Worm (Caenorhabditis elegans) whole organism, young adult: ENCODE measurements around the gene T21B4.3.

Experiments used
- B0336.3 ChIP-seq: fragments of 200-800 bp; sonication (Bioruptor generic); IDR thresholded peaks from 2 replicates; pipeline ENCODE4 v1.3.6; 2022; ENCODE audit warnings: missing genetic modification characterization, missing compliant biosample characterization
- C06A6.2 ChIP-seq: fragments of 200-800 bp; sonication (Bioruptor generic); conservative IDR thresholded peaks from 2 replicates; pipeline ENCODE4 v1.3.6; 2022; ENCODE audit warnings: missing genetic modification characterization, missing compliant biosample characterization
- F33H1.4 ChIP-seq: fragments of 200-800 bp; sonication (Bioruptor generic); IDR thresholded peaks from 2 replicates; pipeline ENCODE4 v1.3.6; 2022; ENCODE audit warnings: missing genetic modification reagents, missing genetic modification characterization, missing compliant biosample characterization
- F49E8.2 ChIP-seq: sonication (generic microtip); optimal IDR thresholded peaks from 3 replicates; lab custom pipeline; 2017; ENCODE audit warnings: missing genetic modification characterization, mild to moderate bottlenecking, missing compliant biosample characterization, antibody characterized with exemption, moderate library complexity; ENCODE audit not compliant: insufficient read depth
- K12H6.12 ChIP-seq: fragments of 200-800 bp; sonication (Bioruptor generic); optimal IDR thresholded peaks from 2 replicates; lab custom pipeline; 2018; ENCODE audit warnings: mild to moderate bottlenecking, missing genetic modification characterization, missing compliant biosample characterization
- Y53G8AR.9 ChIP-seq: fragments of 200-800 bp; sonication (Bioruptor generic); conservative IDR thresholded peaks from 2 replicates; pipeline ENCODE4 v1.3.6; 2022; ENCODE audit warnings: missing genetic modification reagents, missing genetic modification characterization, missing compliant biosample characterization
- Y56A3A.18 ChIP-seq: fragments of 200-800 bp; sonication (Bioruptor generic); IDR thresholded peaks from 2 replicates; pipeline ENCODE4 v1.3.6; 2022; ENCODE audit warnings: missing genetic modification reagents, missing genetic modification characterization, missing compliant biosample characterization
- Y67H2A.10 ChIP-seq: fragments of 200-800 bp; sonication (Bioruptor generic); conservative IDR thresholded peaks from 2 replicates; pipeline ENCODE4 v1.3.6; 2022; ENCODE audit warnings: missing genetic modification reagents, missing genetic modification characterization, missing compliant biosample characterization
- aptf-2 ChIP-seq: fragments of 200-800 bp; sonication (Bioruptor generic); conservative IDR thresholded peaks from 2 replicates; pipeline ENCODE4 v1.3.6; 2022; ENCODE audit warnings: missing genetic modification reagents, missing genetic modification characterization, missing compliant biosample characterization
- atf-7 ChIP-seq: sonication (generic microtip); optimal IDR thresholded peaks from 2 replicates; lab custom pipeline; 2017; ENCODE audit warnings: mild to moderate bottlenecking, missing genetic modification characterization, missing compliant biosample characterization
- attf-5 ChIP-seq: fragments of 200-800 bp; sonication (Bioruptor generic); optimal IDR thresholded peaks from 2 replicates; lab custom pipeline; 2018; ENCODE audit warnings: mild to moderate bottlenecking, missing genetic modification characterization, missing compliant biosample characterization
- ccch-3 ChIP-seq: fragments of 200-800 bp; sonication (Bioruptor generic); optimal IDR thresholded peaks from 2 replicates; lab custom pipeline; 2018; ENCODE audit warnings: mild to moderate bottlenecking, missing genetic modification characterization, missing compliant biosample characterization
- cebp-1 ChIP-seq, 2 experiments: fragments of 200-800 bp in 1 of 2; sonication (Bioruptor generic) in 1 of 2; sonication (generic microtip) in 1 of 2; IDR thresholded peaks in 1 of 2; optimal IDR thresholded peaks in 1 of 2; 2 replicates each; pipeline versions ENCODE4 v1.3.6 to Lab custom; 2017 to 2022; ENCODE audit warnings: missing compliant biosample characterization in 2 of 2, missing genetic modification characterization in 2 of 2, mild to moderate bottlenecking in 1 of 2, missing genetic modification reagents in 1 of 2, moderate library complexity in 1 of 2
- ceh-100 ChIP-seq: fragments of 200-800 bp; sonication (Bioruptor generic); IDR thresholded peaks from 2 replicates; pipeline ENCODE4 v1.3.6; 2022; ENCODE audit warnings: missing genetic modification reagents, missing genetic modification characterization, missing compliant biosample characterization
- ceh-40 ChIP-seq: fragments of 200-800 bp; sonication (Bioruptor generic); IDR thresholded peaks from 2 replicates; pipeline ENCODE4 v1.3.6; 2022; ENCODE audit warnings: missing genetic modification characterization, missing compliant biosample characterization
- ceh-58 ChIP-seq: fragments of 200-800 bp; sonication (Bioruptor generic); IDR thresholded peaks from 2 replicates; pipeline ENCODE4 v1.3.6; 2022; ENCODE audit warnings: missing genetic modification characterization, missing compliant biosample characterization
- ceh-79 ChIP-seq: sonication (generic microtip); optimal IDR thresholded peaks from 2 replicates; lab custom pipeline; 2017; ENCODE audit warnings: mild to moderate bottlenecking, missing genetic modification characterization, missing compliant biosample characterization
- dox-1 ChIP-seq: fragments of 200-800 bp; sonication (Bioruptor generic); IDR thresholded peaks from 2 replicates; pipeline ENCODE4 v1.3.6; 2022; ENCODE audit warnings: missing genetic modification reagents, missing genetic modification characterization, missing compliant biosample characterization
- egl-18 ChIP-seq: fragments of 200-800 bp; sonication (Bioruptor generic); IDR thresholded peaks from 2 replicates; pipeline ENCODE4 v1.3.6; 2022; ENCODE audit warnings: missing genetic modification reagents, missing genetic modification characterization, missing compliant biosample characterization
- egl-44 ChIP-seq: fragments of 200-800 bp; sonication (Bioruptor generic); IDR thresholded peaks from 2 replicates; pipeline ENCODE4 v1.3.6; 2022; ENCODE audit warnings: missing genetic modification reagents, missing genetic modification characterization, missing compliant biosample characterization
- hlh-26 ChIP-seq: fragments of 200-800 bp; sonication (Bioruptor generic); conservative IDR thresholded peaks from 2 replicates; pipeline ENCODE4 v1.3.6; 2022; ENCODE audit warnings: missing genetic modification reagents, missing genetic modification characterization, missing compliant biosample characterization
- hmg-1.2 ChIP-seq: fragments of 200-800 bp; sonication (Bioruptor generic); IDR thresholded peaks from 2 replicates; pipeline ENCODE4 v1.3.6; 2022; ENCODE audit warnings: missing genetic modification reagents, missing genetic modification characterization, missing compliant biosample characterization
- hsf-1 ChIP-seq: fragments of 200-800 bp; sonication (Bioruptor generic); IDR thresholded peaks from 2 replicates; pipeline ENCODE4 v1.3.6; 2022; ENCODE audit warnings: missing genetic modification reagents, missing genetic modification characterization, missing compliant biosample characterization
- lag-1 ChIP-seq: fragments of 200-800 bp; sonication (Bioruptor generic); IDR thresholded peaks from 2 replicates; pipeline ENCODE4 v1.3.6; 2022; ENCODE audit warnings: missing genetic modification reagents, missing genetic modification characterization, missing compliant biosample characterization
- let-526 ChIP-seq: fragments of 200-800 bp; sonication (Bioruptor generic); IDR thresholded peaks from 2 replicates; pipeline ENCODE4 v1.3.6; 2022; ENCODE audit warnings: missing genetic modification reagents, missing genetic modification characterization, missing compliant biosample characterization
- let-607 ChIP-seq, 2 experiments: fragments of 200-800 bp in 1 of 2; sonication (Bioruptor generic) in 1 of 2; sonication (generic microtip) in 1 of 2; optimal IDR thresholded peaks; 2 replicates each; lab custom pipeline; 2016 to 2018; ENCODE audit warnings: mild to moderate bottlenecking in 2 of 2, missing compliant biosample characterization in 2 of 2, missing genetic modification characterization in 2 of 2, moderate library complexity in 2 of 2, missing genotype in 1 of 2
- lsl-1 ChIP-seq: fragments of 200-800 bp; sonication (Bioruptor generic); optimal IDR thresholded peaks from 2 replicates; lab custom pipeline; 2018; ENCODE audit warnings: mild to moderate bottlenecking, missing genetic modification characterization, moderate library complexity, missing compliant biosample characterization
- lsy-27 ChIP-seq: sonication (generic microtip); optimal IDR thresholded peaks from 2 replicates; lab custom pipeline; 2017; ENCODE audit warnings: missing genetic modification characterization, mild to moderate bottlenecking, missing compliant biosample characterization, antibody characterized with exemption, missing genotype, borderline replicate concordance; ENCODE audit not compliant: insufficient read depth
- madf-10 ChIP-seq: sonication (generic microtip); optimal IDR thresholded peaks from 2 replicates; lab custom pipeline; 2016; ENCODE audit warnings: mild to moderate bottlenecking, missing genetic modification characterization, missing compliant biosample characterization
- madf-8 ChIP-seq: fragments of 200-800 bp; sonication (Bioruptor generic); conservative IDR thresholded peaks from 2 replicates; pipeline ENCODE4 v1.3.6; 2022; ENCODE audit warnings: missing genetic modification reagents, missing genetic modification characterization, missing compliant biosample characterization
- mel-28 ChIP-seq: sonication (generic microtip); optimal IDR thresholded peaks from 2 replicates; lab custom pipeline; 2016; ENCODE audit warnings: borderline replicate concordance, mild to moderate bottlenecking, missing genetic modification characterization, missing compliant biosample characterization
- nhr-179 ChIP-seq: sonication (generic microtip); optimal IDR thresholded peaks from 2 replicates; lab custom pipeline; 2016; ENCODE audit warnings: mild to moderate bottlenecking, missing genetic modification characterization, missing compliant biosample characterization
- pbrm-1 ChIP-seq: fragments of 200-800 bp; sonication (Bioruptor generic); IDR thresholded peaks from 2 replicates; pipeline ENCODE4 v1.3.6; 2022; ENCODE audit warnings: missing genetic modification reagents, missing genetic modification characterization, missing compliant biosample characterization
- rcor-1 ChIP-seq: fragments of 200-800 bp; sonication (Bioruptor generic); IDR thresholded peaks from 2 replicates; pipeline ENCODE4 v1.3.6; 2022; ENCODE audit warnings: missing genetic modification reagents, missing genetic modification characterization, missing compliant biosample characterization
- rec-8 ChIP-seq, 2 experiments: sonication (generic microtip); optimal IDR thresholded peaks; 2 replicates each; lab custom pipeline; 2016; ENCODE audit warnings: mild to moderate bottlenecking in 2 of 2, missing genetic modification characterization in 2 of 2, missing genetic modification reagents in 2 of 2, missing genotype in 2 of 2, missing biosample characterization in 1 of 2, missing compliant biosample characterization in 1 of 2, moderate library complexity in 1 of 2
- repo-1 ChIP-seq: sonication (generic microtip); optimal IDR thresholded peaks from 2 replicates; lab custom pipeline; 2017; ENCODE audit warnings: mild to moderate bottlenecking, missing genetic modification characterization, missing compliant biosample characterization
- rpc-1 ChIP-seq, 2 experiments: fragments of 150-350 bp in 1 of 2; sonication (generic microtip) in 1 of 2; optimal IDR thresholded peaks; 2 replicates each; lab custom pipeline; 2014 to 2018; ENCODE audit warnings: missing biosample characterization in 1 of 2, missing genetic modification characterization in 1 of 2, missing genetic modification reagents in 1 of 2, missing genotype in 1 of 2
- snpc-1.1 ChIP-seq: sonication (generic microtip); optimal IDR thresholded peaks from 2 replicates; lab custom pipeline; 2017; ENCODE audit warnings: missing genetic modification characterization, mild to moderate bottlenecking, missing compliant biosample characterization, antibody characterized with exemption, moderate library complexity, missing genotype, missing genetic modification reagents; ENCODE audit not compliant: insufficient read depth
- snpc-1.3 ChIP-seq: sonication (generic microtip); optimal IDR thresholded peaks from 2 replicates; lab custom pipeline; 2017; ENCODE audit warnings: missing genetic modification characterization, mild to moderate bottlenecking, missing compliant biosample characterization, antibody characterized with exemption, moderate library complexity, missing genotype, missing genetic modification reagents; ENCODE audit not compliant: insufficient read depth
- snpc-3.4 ChIP-seq: sonication (generic microtip); optimal IDR thresholded peaks from 2 replicates; lab custom pipeline; 2017; ENCODE audit warnings: missing genetic modification characterization, mild to moderate bottlenecking, missing compliant biosample characterization, antibody characterized with exemption, moderate library complexity, missing genotype, missing genetic modification reagents
- somi-1 ChIP-seq: fragments of 200-800 bp; sonication (Bioruptor generic); optimal IDR thresholded peaks from 2 replicates; lab custom pipeline; 2018; ENCODE audit warnings: mild to moderate bottlenecking, missing genetic modification characterization, missing compliant biosample characterization
- tbx-9 ChIP-seq: sonication (generic microtip); optimal IDR thresholded peaks from 2 replicates; lab custom pipeline; 2016; ENCODE audit warnings: borderline replicate concordance, missing genetic modification characterization, inconsistent platforms, missing compliant biosample characterization
- xnd-1 ChIP-seq: sonication (generic microtip); optimal IDR thresholded peaks from 2 replicates; lab custom pipeline; 2016; ENCODE audit warnings: missing genotype, missing genetic modification reagents, missing genetic modification characterization, missing compliant biosample characterization
- ztf-25 ChIP-seq: fragments of 200-800 bp; sonication (Bioruptor generic); IDR thresholded peaks from 2 replicates; pipeline ENCODE4 v1.3.6; 2022; ENCODE audit warnings: missing genetic modification reagents, missing genetic modification characterization, missing compliant biosample characterization
- ztf-3 ChIP-seq: fragments of 200-800 bp; sonication (Bioruptor generic); optimal IDR thresholded peaks from 2 replicates; lab custom pipeline; 2018; ENCODE audit warnings: mild to moderate bottlenecking, missing genetic modification characterization, missing compliant biosample characterization

T21B4.3 gene

ce11 chrII:12518809-12519344 lies 22.0 kb upstream of the T21B4.3 start, which contains the start of gene srh-70 (continued):
- no peak for TF ChIP-seq lag-1 (GFP tag; lab: Robert Waterston, UW)
- 0 out of 2 replicates have a peak, but pooled peaks have one; percentile 29 for TF ChIP-seq Y56A3A.18 (GFP tag; lab: Robert Waterston, UW)
- TF ChIP-seq repo-1 = peak; percentile 29
- TF ChIP-seq dox-1 (GFP tag; lab: Robert Waterston, UW) = peak; percentile 79
- no peak for TF ChIP-seq xnd-1 (tag; lab: Kevin White, UChicago)
- peak; percentile 59; the same call in 1 of the 2 replicates for TF ChIP-seq hsf-1
- TF ChIP-seq lsy-27 = no peak
- peak; percentile 6 for TF ChIP-seq madf-10 (tag; lab: Kevin White, UChicago)
- no peak for TF ChIP-seq nhr-179 (tag; lab: Kevin White, UChicago)
- TF ChIP-seq madf-8 (GFP tag; lab: Robert Waterston, UW) = no peak
- no peak for TF ChIP-seq somi-1 (GFP tag; lab: Kevin White, UChicago)
- 0 out of 2 replicates have a peak, but pooled peaks have one; percentile 24 for TF ChIP-seq C06A6.2 (GFP tag; lab: Robert Waterston, UW)
- no peak for TF ChIP-seq F49E8.2 (tag; lab: Kevin White, UChicago)
- TF ChIP-seq let-526 (GFP tag; lab: Robert Waterston, UW) = 0 out of 2 replicates have a peak, but pooled peaks have one; percentile 21
- TF ChIP-seq ceh-40 (GFP tag; lab: Robert Waterston, UW) = no peak
- TF ChIP-seq hlh-26 (GFP tag; lab: Robert Waterston, UW) = no peak
- no peak for TF ChIP-seq hmg-1.2 (GFP tag; lab: Robert Waterston, UW)
- TF ChIP-seq pbrm-1 (GFP tag; lab: Robert Waterston, UW) = no peak
- TF ChIP-seq snpc-1.1 (tag; lab: Kevin White, UChicago) = no peak
- TF ChIP-seq Y67H2A.10 = no peak
- TF ChIP-seq atf-7 (tag; lab: Kevin White, UChicago) = peak; percentile 83
- peak; percentile 24 for TF ChIP-seq attf-5 (GFP tag; lab: Kevin White, UChicago)
- no peak for TF ChIP-seq tbx-9 (tag; lab: Kevin White, UChicago)
- no peak for TF ChIP-seq egl-18 (GFP tag; lab: Robert Waterston, UW)
- no peak for TF ChIP-seq cebp-1 (GFP tag; IDR thresholded peaks at IDR 0.05; lab: Robert Waterston, UW)
- peak; percentile 7 for TF ChIP-seq cebp-1 (tag; optimal IDR thresholded peaks at IDR 0.05; lab: Kevin White, UChicago)
- TF ChIP-seq snpc-1.3 (tag; lab: Kevin White, UChicago) = no peak
- TF ChIP-seq ceh-79 (tag; lab: Kevin White, UChicago) = no peak
- no peak for TF ChIP-seq ztf-3 (GFP tag; lab: Kevin White, UChicago)
- TF ChIP-seq Y53G8AR.9 (GFP tag; lab: Robert Waterston, UW) = peak; percentile 72
- no peak for TF ChIP-seq F33H1.4 (GFP tag; lab: Robert Waterston, UW)
- TF ChIP-seq ccch-3 (GFP tag; lab: Kevin White, UChicago) = no peak
- no peak for TF ChIP-seq lsl-1 (GFP tag; lab: Kevin White, UChicago)
- TF ChIP-seq B0336.3 (GFP tag; lab: Robert Waterston, UW) = peak; percentile 80
- no peak for TF ChIP-seq rcor-1
- TF ChIP-seq rec-8 (tag; optimal IDR thresholded peaks at IDR 0.05; lab: Kevin White, UChicago) = no peak
- TF ChIP-seq ceh-100 (GFP tag; lab: Robert Waterston, UW) = no peak
- peak; percentile 99 for TF ChIP-seq let-607 (tag; optimal IDR thresholded peaks at IDR 0.05; lab: Kevin White, UChicago)
- no peak for TF ChIP-seq ztf-25 (GFP tag; lab: Robert Waterston, UW)
- TF ChIP-seq ceh-58 (GFP tag; lab: Robert Waterston, UW) = no peak
- no peak for TF ChIP-seq rpc-1 (optimal IDR thresholded peaks at IDR 0.05; lab: Kevin White, UChicago)
- TF ChIP-seq rpc-1 (tag; optimal IDR thresholded peaks at IDR 0.05; lab: Kevin White, UChicago) = no peak
- no peak for TF ChIP-seq K12H6.12 (tag; lab: Kevin White, UChicago)
- no peak for TF ChIP-seq aptf-2 (GFP tag; lab: Robert Waterston, UW)
- no peak for TF ChIP-seq mel-28 (tag; lab: Kevin White, UChicago)
- no peak for TF ChIP-seq snpc-3.4 (tag; lab: Kevin White, UChicago)
- peak; percentile 37; the same call in 1 of the 2 replicates for TF ChIP-seq egl-44 (GFP tag; lab: Robert Waterston, UW)
